Worm (Caenorhabditis elegans) whole organism, young adult: ENCODE data around the gene Y66C5A.2.

Experiments
- B0019.2 ChIP-seq: fragments of 200-800 bp; sonication (Bioruptor generic); conservative IDR thresholded peaks from 2 replicates; pipeline ENCODE4 v1.3.6; 2022; ENCODE audit warnings: missing genetic modification reagents, missing genetic modification characterization, missing compliant biosample characterization
- B0261.1 ChIP-seq: sonication (generic microtip); optimal IDR thresholded peaks from 2 replicates; lab custom pipeline; 2016; ENCODE audit warnings: mild to moderate bottlenecking, missing genetic modification characterization, moderate library complexity, missing compliant biosample characterization
- B0336.3 ChIP-seq: fragments of 200-800 bp; sonication (Bioruptor generic); IDR thresholded peaks from 2 replicates; pipeline ENCODE4 v1.3.6; 2022; ENCODE audit warnings: missing genetic modification characterization, missing compliant biosample characterization
- C17E4.6 ChIP-seq: fragments of 200-800 bp; sonication (Bioruptor generic); IDR thresholded peaks from 2 replicates; pipeline ENCODE4 v1.3.6; 2022; ENCODE audit warnings: missing genetic modification reagents, missing genetic modification characterization, missing compliant biosample characterization
- F10E7.11 ChIP-seq: sonication (generic microtip); optimal IDR thresholded peaks from 2 replicates; lab custom pipeline; 2017; ENCODE audit warnings: mild to moderate bottlenecking, missing genetic modification characterization, moderate library complexity, missing compliant biosample characterization
- F22D6.2 ChIP-seq: sonication (generic microtip); optimal IDR thresholded peaks from 2 replicates; lab custom pipeline; 2016; ENCODE audit warnings: mild to moderate bottlenecking, missing genetic modification characterization, missing compliant biosample characterization
- F57C9.4 ChIP-seq: sonication (generic microtip); optimal IDR thresholded peaks from 2 replicates; lab custom pipeline; 2017; ENCODE audit warnings: mild to moderate bottlenecking, missing genetic modification characterization, missing compliant biosample characterization
- T26A5.8 ChIP-seq: sonication (generic microtip); optimal IDR thresholded peaks from 2 replicates; lab custom pipeline; 2016; ENCODE audit warnings: missing genetic modification characterization, missing compliant biosample characterization
- Y53G8AR.9 ChIP-seq: fragments of 200-800 bp; sonication (Bioruptor generic); conservative IDR thresholded peaks from 2 replicates; pipeline ENCODE4 v1.3.6; 2022; ENCODE audit warnings: missing genetic modification reagents, missing genetic modification characterization, missing compliant biosample characterization
- Y56A3A.18 ChIP-seq: fragments of 200-800 bp; sonication (Bioruptor generic); IDR thresholded peaks from 2 replicates; pipeline ENCODE4 v1.3.6; 2022; ENCODE audit warnings: missing genetic modification reagents, missing genetic modification characterization, missing compliant biosample characterization
- Y95B8A.8 ChIP-seq: fragments of 200-800 bp; sonication (Bioruptor generic); IDR thresholded peaks from 2 replicates; pipeline ENCODE4 v1.3.6; 2022; ENCODE audit warnings: missing genetic modification reagents, missing genetic modification characterization, missing compliant biosample characterization
- ZK185.1 ChIP-seq: sonication (generic microtip); optimal IDR thresholded peaks from 2 replicates; lab custom pipeline; 2016; ENCODE audit warnings: mild to moderate bottlenecking, missing genetic modification characterization, missing compliant biosample characterization; ENCODE audit not compliant: poor library complexity, severe bottlenecking
- aptf-3 ChIP-seq: fragments of 200-800 bp; sonication (Bioruptor generic); IDR thresholded peaks from 2 replicates; pipeline ENCODE4 v1.3.6; 2022; ENCODE audit warnings: missing genetic modification characterization, missing compliant biosample characterization
- bed-1 ChIP-seq: fragments of 200-800 bp; sonication (Bioruptor generic); IDR thresholded peaks from 2 replicates; pipeline ENCODE4 v1.3.6; 2022; ENCODE audit warnings: missing genetic modification reagents, missing genetic modification characterization, missing compliant biosample characterization
- bed-2 ChIP-seq: fragments of 200-800 bp; sonication (Bioruptor generic); IDR thresholded peaks from 2 replicates; pipeline ENCODE4 v1.3.6; 2022; ENCODE audit warnings: missing genetic modification reagents, missing genetic modification characterization, missing compliant biosample characterization
- ccch-3 ChIP-seq: fragments of 200-800 bp; sonication (Bioruptor generic); optimal IDR thresholded peaks from 2 replicates; lab custom pipeline; 2018; ENCODE audit warnings: mild to moderate bottlenecking, missing genetic modification characterization, missing compliant biosample characterization
- cebp-1 ChIP-seq, 2 experiments: fragments of 200-800 bp in 1 of 2; sonication (Bioruptor generic) in 1 of 2; sonication (generic microtip) in 1 of 2; IDR thresholded peaks in 1 of 2; optimal IDR thresholded peaks in 1 of 2; 2 replicates each; pipeline versions ENCODE4 v1.3.6 to Lab custom; 2017 to 2022; ENCODE audit warnings: missing compliant biosample characterization in 2 of 2, missing genetic modification characterization in 2 of 2, mild to moderate bottlenecking in 1 of 2, missing genetic modification reagents in 1 of 2, moderate library complexity in 1 of 2
- ceh-27 ChIP-seq: fragments of 200-800 bp; sonication (Bioruptor generic); optimal IDR thresholded peaks from 2 replicates; lab custom pipeline; 2018; ENCODE audit warnings: mild to moderate bottlenecking, missing genetic modification characterization, moderate library complexity, missing compliant biosample characterization
- ceh-79 ChIP-seq: sonication (generic microtip); optimal IDR thresholded peaks from 2 replicates; lab custom pipeline; 2017; ENCODE audit warnings: mild to moderate bottlenecking, missing genetic modification characterization, missing compliant biosample characterization
- die-1 ChIP-seq: sonication (generic microtip); optimal IDR thresholded peaks from 2 replicates; lab custom pipeline; 2016; ENCODE audit warnings: missing genotype, mild to moderate bottlenecking, missing genetic modification characterization, missing compliant biosample characterization
- egl-44 ChIP-seq: fragments of 200-800 bp; sonication (Bioruptor generic); IDR thresholded peaks from 2 replicates; pipeline ENCODE4 v1.3.6; 2022; ENCODE audit warnings: missing genetic modification reagents, missing genetic modification characterization, missing compliant biosample characterization
- gei-17 ChIP-seq: fragments of 200-800 bp; sonication (Bioruptor generic); optimal IDR thresholded peaks from 2 replicates; lab custom pipeline; 2018; ENCODE audit warnings: mild to moderate bottlenecking, missing genetic modification characterization, missing compliant biosample characterization
- hlh-12 ChIP-seq: sonication (generic microtip); optimal IDR thresholded peaks from 2 replicates; lab custom pipeline; 2016; ENCODE audit warnings: missing genetic modification characterization, missing compliant biosample characterization
- hmg-1.2 ChIP-seq: fragments of 200-800 bp; sonication (Bioruptor generic); IDR thresholded peaks from 2 replicates; pipeline ENCODE4 v1.3.6; 2022; ENCODE audit warnings: missing genetic modification reagents, missing genetic modification characterization, missing compliant biosample characterization
- let-607 ChIP-seq, 2 experiments: fragments of 200-800 bp in 1 of 2; sonication (Bioruptor generic) in 1 of 2; sonication (generic microtip) in 1 of 2; optimal IDR thresholded peaks; 2 replicates each; lab custom pipeline; 2016 to 2018; ENCODE audit warnings: mild to moderate bottlenecking in 2 of 2, missing compliant biosample characterization in 2 of 2, missing genetic modification characterization in 2 of 2, moderate library complexity in 2 of 2, missing genotype in 1 of 2
- lin-26 ChIP-seq: fragments of 200-800 bp; sonication (Bioruptor generic); IDR thresholded peaks from 2 replicates; pipeline ENCODE4 v1.3.6; 2022; ENCODE audit warnings: missing genetic modification reagents, missing genetic modification characterization, missing compliant biosample characterization
- lin-40 ChIP-seq: sonication (generic microtip); optimal IDR thresholded peaks from 2 replicates; lab custom pipeline; 2016; ENCODE audit warnings: missing genetic modification characterization, mild to moderate bottlenecking, missing compliant biosample characterization, missing genotype, missing genetic modification reagents
- lin-54 ChIP-seq: fragments of 200-800 bp; sonication (Bioruptor generic); optimal IDR thresholded peaks from 2 replicates; lab custom pipeline; 2018; ENCODE audit warnings: mild to moderate bottlenecking, missing genetic modification characterization, missing compliant biosample characterization
- lir-1 ChIP-seq: fragments of 200-800 bp; sonication (Bioruptor generic); conservative IDR thresholded peaks from 2 replicates; pipeline ENCODE4 v1.3.6; 2022; ENCODE audit warnings: missing genetic modification reagents, missing genetic modification characterization, missing compliant biosample characterization
- lsl-1 ChIP-seq: fragments of 200-800 bp; sonication (Bioruptor generic); optimal IDR thresholded peaks from 2 replicates; lab custom pipeline; 2018; ENCODE audit warnings: mild to moderate bottlenecking, missing genetic modification characterization, moderate library complexity, missing compliant biosample characterization
- madf-3 ChIP-seq: fragments of 200-800 bp; sonication (Bioruptor generic); IDR thresholded peaks from 2 replicates; pipeline ENCODE4 v1.3.6; 2022; ENCODE audit warnings: missing genetic modification reagents, missing genetic modification characterization, missing compliant biosample characterization
- mcd-1 ChIP-seq: fragments of 200-800 bp; sonication (Bioruptor generic); IDR thresholded peaks from 2 replicates; pipeline ENCODE4 v1.3.6; 2022; ENCODE audit warnings: missing genetic modification reagents, missing genetic modification characterization, missing compliant biosample characterization
- nfya-1 ChIP-seq: sonication (generic microtip); optimal IDR thresholded peaks from 2 replicates; lab custom pipeline; 2017; ENCODE audit warnings: antibody characterized with exemption, missing compliant biosample characterization, missing genetic modification characterization, borderline replicate concordance; ENCODE audit not compliant: insufficient read depth
- nfyb-1 ChIP-seq: fragments of 200-800 bp; sonication (Bioruptor generic); IDR thresholded peaks from 2 replicates; pipeline ENCODE4 v1.3.6; 2022; ENCODE audit warnings: missing genetic modification reagents, missing genetic modification characterization, missing compliant biosample characterization
- nhr-120 ChIP-seq: fragments of 200-800 bp; sonication (Bioruptor generic); IDR thresholded peaks from 2 replicates; pipeline ENCODE4 v1.3.6; 2022; ENCODE audit warnings: missing genetic modification characterization, missing compliant biosample characterization
- nhr-179 ChIP-seq: sonication (generic microtip); optimal IDR thresholded peaks from 2 replicates; lab custom pipeline; 2016; ENCODE audit warnings: mild to moderate bottlenecking, missing genetic modification characterization, missing compliant biosample characterization
- pbrm-1 ChIP-seq: fragments of 200-800 bp; sonication (Bioruptor generic); IDR thresholded peaks from 2 replicates; pipeline ENCODE4 v1.3.6; 2022; ENCODE audit warnings: missing genetic modification reagents, missing genetic modification characterization, missing compliant biosample characterization
- repo-1 ChIP-seq: sonication (generic microtip); optimal IDR thresholded peaks from 2 replicates; lab custom pipeline; 2017; ENCODE audit warnings: mild to moderate bottlenecking, missing genetic modification characterization, missing compliant biosample characterization
- rpc-1 ChIP-seq, 2 experiments: fragments of 150-350 bp in 1 of 2; sonication (generic microtip) in 1 of 2; optimal IDR thresholded peaks; 2 replicates each; lab custom pipeline; 2014 to 2018; ENCODE audit warnings: missing biosample characterization in 1 of 2, missing genetic modification characterization in 1 of 2, missing genetic modification reagents in 1 of 2, missing genotype in 1 of 2
- sdz-38 ChIP-seq: sonication (generic microtip); optimal IDR thresholded peaks from 2 replicates; lab custom pipeline; 2016; ENCODE audit warnings: missing genotype, missing genetic modification characterization, missing compliant biosample characterization
- sea-2 ChIP-seq: fragments of 200-800 bp; sonication (Bioruptor generic); IDR thresholded peaks from 2 replicates; pipeline ENCODE4 v1.3.6; 2022; ENCODE audit warnings: missing genetic modification characterization, missing compliant biosample characterization
- snpc-4 ChIP-seq, 5 experiments: fragments of 150-350 bp in 1 of 5; sonication (generic microtip) in 4 of 5; optimal IDR thresholded peaks; 2 replicates each; lab custom pipeline; 2014 to 2018; ENCODE audit warnings: missing genetic modification characterization in 5 of 5, missing biosample characterization in 3 of 5, antibody characterized with exemption in 2 of 5, mild to moderate bottlenecking in 2 of 5, missing compliant biosample characterization in 2 of 5, missing genotype in 2 of 5, moderate library complexity in 2 of 5, missing genetic modification reagents in 1 of 5
- tbp1 ChIP-seq: fragments of 200-800 bp; sonication (Bioruptor generic); optimal IDR thresholded peaks from 2 replicates; lab custom pipeline; 2018; ENCODE audit warnings: mild to moderate bottlenecking, missing genetic modification characterization, missing compliant biosample characterization
- zim-3 ChIP-seq: sonication (generic microtip); optimal IDR thresholded peaks from 2 replicates; lab custom pipeline; 2017; ENCODE audit warnings: mild to moderate bottlenecking, missing genetic modification characterization, moderate library complexity, missing compliant biosample characterization
- ztf-26 ChIP-seq: sonication (generic microtip); optimal IDR thresholded peaks from 2 replicates; lab custom pipeline; 2017; ENCODE audit warnings: missing genetic modification characterization, missing compliant biosample characterization

Gene Y66C5A.2

ce11 chrX:14477338-14477737, 16.8 kb downstream of the Y66C5A.2 start:
- TF ChIP-seq lin-40 (tag; lab: Kevin White, UChicago) (peak; percentile 49), aptf-3 (GFP tag; lab: Robert Waterston, UW) (no peak), B0261.1 (tag; lab: Kevin White, UChicago) (peak; percentile 51), hmg-1.2 (GFP tag; lab: Robert Waterston, UW) (peak; percentile 22; the same call in 1 of the 2 replicates), cebp-1 (GFP tag; IDR thresholded peaks at IDR 0.05; lab: Robert Waterston, UW) (peak; percentile 71; the same call in 1 of the 2 replicates), cebp-1 (tag; optimal IDR thresholded peaks at IDR 0.05; lab: Kevin White, UChicago) (peak; percentile 83), ztf-26 (tag; lab: Kevin White, UChicago) (peak; percentile 43), lin-26 (GFP tag; lab: Robert Waterston, UW) (peak; percentile 45; the same call in 1 of the 2 replicates), rpc-1 (optimal IDR thresholded peaks at IDR 0.05; lab: Kevin White, UChicago) (peak; percentile 49), rpc-1 (tag; optimal IDR thresholded peaks at IDR 0.05; lab: Kevin White, UChicago) (peak; percentile 33), lsl-1 (GFP tag; lab: Kevin White, UChicago) (no peak), let-607 (tag; optimal IDR thresholded peaks at IDR 0.05; lab: Kevin White, UChicago) (peak in 1 of 2 experiments; percentile 35), Y53G8AR.9 (GFP tag; lab: Robert Waterston, UW) (no peak; the same call in 1 of the 2 replicates), madf-3 (0 out of 2 replicates have a peak, but pooled peaks have one; percentile 64), ccch-3 (GFP tag; lab: Kevin White, UChicago) (no peak), die-1 (no peak), ZK185.1 (tag; lab: Kevin White, UChicago) (peak; percentile 38), pbrm-1 (GFP tag; lab: Robert Waterston, UW) (0 out of 2 replicates have a peak, but pooled peaks have one; percentile 17), Y56A3A.18 (GFP tag; lab: Robert Waterston, UW) (peak; percentile 56; the same call in 1 of the 2 replicates), nfyb-1 (GFP tag; lab: Robert Waterston, UW) (peak; percentile 61; the same call in 1 of the 2 replicates), zim-3 (no peak), tbp1 (GFP tag; lab: Kevin White, UChicago) (peak; percentile 53), mcd-1 (GFP tag; lab: Robert Waterston, UW) (peak; percentile 15; the same call in 1 of the 2 replicates), gei-17 (GFP tag; lab: Kevin White, UChicago) (no peak), nhr-179 (tag; lab: Kevin White, UChicago) (peak; percentile 25), egl-44 (GFP tag; lab: Robert Waterston, UW) (peak; percentile 9; the same call in 1 of the 2 replicates), snpc-4 (GFP tag; optimal IDR thresholded peaks at IDR 0.05; lab: Kevin White, UChicago) (peak; percentile 56), snpc-4 (tag; optimal IDR thresholded peaks at IDR 0.05; lab: Kevin White, UChicago) (peak; percentile 90 to 98 (median 96))

- TF ChIP-seq tbp1 (GFP tag; lab: Kevin White, UChicago) (peak; percentile 43), madf-3 (no peak), B0336.3 (GFP tag; lab: Robert Waterston, UW) (no peak), F22D6.2 (tag; lab: Kevin White, UChicago) (no peak), nhr-120 (no peak), die-1 (no peak), B0261.1 (tag; lab: Kevin White, UChicago) (no peak), repo-1 (tag; lab: Kevin White, UChicago) (no peak), lin-54 (GFP tag; lab: Kevin White, UChicago) (no peak), Y95B8A.8 (GFP tag; lab: Robert Waterston, UW) (no peak), ceh-79 (no peak), ZK185.1 (tag; lab: Kevin White, UChicago) (no peak), C17E4.6 (GFP tag; lab: Robert Waterston, UW) (no peak), lir-1 (GFP tag; lab: Robert Waterston, UW) (no peak), F57C9.4 (no peak), hlh-12 (tag; lab: Kevin White, UChicago) (no peak), F10E7.11 (no peak), sdz-38 (tag; lab: Kevin White, UChicago) (no peak), sea-2 (GFP tag; lab: Robert Waterston, UW) (no peak), T26A5.8 (tag; lab: Kevin White, UChicago) (no peak), B0019.2 (no peak), Y53G8AR.9 (GFP tag; lab: Robert Waterston, UW) (no peak), bed-2 (GFP tag; lab: Robert Waterston, UW) (no peak), bed-1 (no peak), ceh-27 (GFP tag; lab: Kevin White, UChicago) (no peak), nfya-1 (no peak)
Observed at ce11 chrX:14478193-14478592, 17.7 kb downstream of the Y66C5A.2 start.
